Worm (Caenorhabditis elegans): ENCODE measurements around the gene ugt-48.
A peak's percentile ranks its signal among the peaks of the same experiment; 100 is the strongest.

The ugt-48 gene

DNA sequence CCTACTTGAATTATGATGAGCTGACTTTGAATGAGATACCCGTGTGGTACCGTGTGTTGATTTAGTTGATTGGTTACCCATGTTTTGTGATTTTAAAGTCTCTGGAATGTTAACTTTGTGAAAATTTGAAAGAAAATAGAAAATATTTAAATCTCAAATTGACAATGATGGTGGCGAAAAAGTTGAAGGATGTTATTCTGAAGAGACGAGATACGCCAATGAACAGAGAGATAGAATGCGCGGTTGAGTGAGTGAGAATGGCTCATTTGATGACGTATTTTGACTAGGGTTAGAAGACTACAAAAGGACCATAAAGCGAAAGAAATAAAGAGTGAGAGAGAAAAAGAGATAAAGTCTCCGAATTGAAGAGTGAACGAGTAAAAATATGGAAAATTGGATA is 22.6 kb upstream of the ugt-48 start, which contains the start of gene glb-6:
Gene glb-6, minus strand, starts transcription at position 101 of the 400 bp plus-strand sequence.
- no peak for TF ChIP-seq blmp-1 (tag; optimal IDR thresholded peaks at IDR 0.05)
- no peak for TF ChIP-seq ztf-11 (tag; optimal IDR thresholded peaks at IDR 0.05)
- TF ChIP-seq ces-1 (GFP tag; optimal IDR thresholded peaks at IDR 0.05) = peak; percentile 21
- TF ChIP-seq M03D4.4 (tag; optimal IDR thresholded peaks at IDR 0.05) = no peak
- TF ChIP-seq ceh-43 (GFP tag; optimal IDR thresholded peaks at IDR 0.05) = no peak
- no peak for TF ChIP-seq tbx-8 (GFP tag; optimal IDR thresholded peaks at IDR 0.05)

DNA sequence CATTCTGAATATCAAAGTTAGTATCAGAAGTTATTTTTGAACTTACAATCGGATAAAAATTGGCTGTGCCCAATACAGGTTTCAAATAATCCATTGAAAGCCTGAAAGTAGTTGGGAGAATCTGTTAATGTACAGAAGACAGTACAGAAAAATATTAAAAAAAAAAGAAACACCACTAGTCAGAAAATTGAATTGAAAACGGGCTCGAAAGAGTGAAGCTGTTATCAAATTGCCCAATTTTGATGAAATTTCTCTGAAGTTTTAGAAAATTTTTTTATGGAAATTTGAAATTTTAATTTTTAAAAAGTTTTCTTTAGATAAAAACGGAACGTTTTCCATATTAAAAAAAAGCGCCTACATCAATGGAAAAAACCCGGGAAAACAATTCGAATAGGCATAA is 19.3 kb upstream of the ugt-48 start, which contains the start of gene C18C4.7:
Gene C18C4.7, minus strand, starts transcription at position 101 of the 400 bp plus-strand sequence.
- TF ChIP-seq bed-3 (GFP tag; optimal IDR thresholded peaks at IDR 0.05) = no peak
- TF ChIP-seq ham-2 (GFP tag; optimal IDR thresholded peaks at IDR 0.05) = no peak
- TF ChIP-seq sptf-1 (tag; optimal IDR thresholded peaks at IDR 0.05) = no peak
- no peak for TF ChIP-seq ztf-11 (tag; optimal IDR thresholded peaks at IDR 0.05)
- no peak for TF ChIP-seq sem-2 (GFP tag; optimal IDR thresholded peaks at IDR 0.05)
- no peak for TF ChIP-seq pha-4 (tag; optimal IDR thresholded peaks at IDR 0.05)
- TF ChIP-seq unc-39 (tag; optimal IDR thresholded peaks at IDR 0.05) = no peak
- no peak for TF ChIP-seq snpc-4 (tag; optimal IDR thresholded peaks at IDR 0.05)
- TF ChIP-seq lsy-2 (tag; optimal IDR thresholded peaks at IDR 0.05) = no peak
- TF ChIP-seq drap-1 (GFP tag; optimal IDR thresholded peaks at IDR 0.05) = no peak
- no peak for TF ChIP-seq nhr-237 (tag; optimal IDR thresholded peaks at IDR 0.05)
- TF ChIP-seq elt-3 (tag; optimal IDR thresholded peaks at IDR 0.05) = no peak

DNA sequence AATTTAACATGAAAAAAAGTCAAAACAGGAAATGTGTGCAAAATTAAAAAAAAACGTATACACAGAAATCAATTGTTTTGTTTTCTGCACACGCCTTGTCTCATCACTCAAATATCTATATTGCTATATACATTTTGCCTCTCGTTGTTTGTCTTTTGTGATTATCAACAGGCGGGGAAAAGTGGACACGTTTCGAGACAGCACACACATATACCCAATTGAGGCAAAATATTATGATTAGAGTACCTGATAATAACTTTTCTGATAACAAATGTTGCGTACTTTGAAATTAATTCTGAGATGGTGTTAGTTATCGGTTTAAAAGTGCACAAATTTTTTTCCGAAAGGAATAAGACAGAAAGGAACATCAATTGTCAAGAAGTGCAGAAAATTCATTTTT is 12.0 kb upstream of the ugt-48 start:
- TF ChIP-seq unc-120 (tag; optimal IDR thresholded peaks at IDR 0.05; ENCODE audit: poor library complexity, severe bottlenecking) (no peak), nhr-237 (tag; optimal IDR thresholded peaks at IDR 0.05) (no peak), unc-39 (tag; optimal IDR thresholded peaks at IDR 0.05) (no peak), unc-62 (GFP tag; optimal IDR thresholded peaks at IDR 0.05) (no peak)

DNA sequence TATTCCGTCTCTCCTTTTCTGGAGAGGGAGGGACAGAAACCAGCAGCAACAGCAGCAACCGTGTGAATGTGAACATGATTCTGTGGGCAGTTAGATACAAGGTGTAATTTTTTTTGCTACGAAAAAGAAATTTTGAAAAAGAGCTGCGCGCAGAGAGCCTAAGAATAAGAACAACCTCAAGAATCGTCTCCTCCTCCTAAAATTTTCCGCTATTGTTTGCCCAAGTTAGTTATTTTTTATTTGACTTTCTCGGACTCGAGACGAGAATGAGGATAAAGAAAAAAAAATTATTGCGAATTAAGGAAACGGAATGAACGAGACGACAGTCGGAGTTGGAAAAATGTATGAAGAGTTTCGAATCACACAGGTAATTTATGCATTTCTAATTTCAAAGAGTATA is 10.7 kb upstream of the ugt-48 start, which contains the start of gene glb-5:
Gene glb-5, plus strand, starts transcription at position 301 of the 400 bp plus-strand sequence.
- TF ChIP-seq ceh-39 (tag; optimal IDR thresholded peaks at IDR 0.05) (no peak), M03D4.4 (tag; optimal IDR thresholded peaks at IDR 0.05) (no peak), cnd-1 (tag; optimal IDR thresholded peaks at IDR 0.05) (no peak)

DNA sequence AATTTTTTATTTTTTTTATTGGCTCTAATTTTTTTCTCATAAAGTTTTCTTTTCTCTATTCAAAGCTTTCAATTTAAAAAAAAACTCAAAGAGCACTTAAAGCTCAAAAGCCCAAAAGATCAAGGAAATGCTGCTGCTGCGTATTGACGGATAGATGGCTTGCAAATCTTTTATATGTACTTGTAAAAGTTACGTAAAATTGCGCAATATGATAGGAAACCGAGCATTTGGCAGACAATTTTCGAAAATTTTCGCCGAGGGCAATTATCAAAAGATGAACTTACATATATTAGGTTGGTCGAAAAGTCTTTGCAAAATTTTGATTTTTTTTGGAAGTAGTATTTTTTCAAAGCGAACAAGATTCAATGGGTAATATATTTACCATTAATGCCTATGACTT is 635 bp upstream of the ugt-48 start:
- peak; percentile 75 for TF ChIP-seq zip-8 (tag; optimal IDR thresholded peaks at IDR 0.05)
- no peak for TF ChIP-seq ceh-43 (GFP tag; optimal IDR thresholded peaks at IDR 0.05)

DNA sequence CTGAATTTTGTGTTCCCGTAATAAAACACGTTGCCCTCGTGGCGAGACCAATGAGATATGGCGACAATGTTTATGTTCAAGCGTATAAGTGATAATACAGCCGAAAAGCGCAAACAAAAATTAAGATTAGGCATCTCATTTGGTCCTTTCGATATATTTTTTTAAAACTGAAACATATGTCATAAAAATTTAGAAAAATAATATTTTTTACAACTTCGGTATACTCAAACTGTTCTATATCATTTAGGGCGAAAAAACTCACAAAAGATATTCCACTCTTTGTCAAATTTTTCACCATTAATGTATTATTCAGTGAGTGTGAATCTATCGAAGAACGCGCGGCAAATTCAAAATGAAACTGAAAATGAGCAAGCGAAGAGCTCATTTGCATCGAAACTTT is 9.4 kb downstream of the ugt-48 start, which contains the start of gene cft-1:
Gene cft-1, plus strand, starts transcription at position 301 of the 400 bp plus-strand sequence.
- TF ChIP-seq ztf-11 (tag; optimal IDR thresholded peaks at IDR 0.05) (no peak), drap-1 (GFP tag; optimal IDR thresholded peaks at IDR 0.05) (no peak), nhr-237 (tag; optimal IDR thresholded peaks at IDR 0.05) (no peak), sem-2 (GFP tag; optimal IDR thresholded peaks at IDR 0.05) (no peak), mep-1 (tag; optimal IDR thresholded peaks at IDR 0.05) (no peak), flh-1 (GFP tag; optimal IDR thresholded peaks at IDR 0.05) (no peak), lin-13 (tag; optimal IDR thresholded peaks at IDR 0.05) (no peak), elt-3 (tag; optimal IDR thresholded peaks at IDR 0.05) (no peak), unc-120 (tag; optimal IDR thresholded peaks at IDR 0.05; ENCODE audit: poor library complexity, severe bottlenecking) (no peak), bed-3 (GFP tag; optimal IDR thresholded peaks at IDR 0.05) (no peak), unc-62 (GFP tag; optimal IDR thresholded peaks at IDR 0.05) (no peak), pha-4 (tag; optimal IDR thresholded peaks at IDR 0.05) (no peak)

DNA sequence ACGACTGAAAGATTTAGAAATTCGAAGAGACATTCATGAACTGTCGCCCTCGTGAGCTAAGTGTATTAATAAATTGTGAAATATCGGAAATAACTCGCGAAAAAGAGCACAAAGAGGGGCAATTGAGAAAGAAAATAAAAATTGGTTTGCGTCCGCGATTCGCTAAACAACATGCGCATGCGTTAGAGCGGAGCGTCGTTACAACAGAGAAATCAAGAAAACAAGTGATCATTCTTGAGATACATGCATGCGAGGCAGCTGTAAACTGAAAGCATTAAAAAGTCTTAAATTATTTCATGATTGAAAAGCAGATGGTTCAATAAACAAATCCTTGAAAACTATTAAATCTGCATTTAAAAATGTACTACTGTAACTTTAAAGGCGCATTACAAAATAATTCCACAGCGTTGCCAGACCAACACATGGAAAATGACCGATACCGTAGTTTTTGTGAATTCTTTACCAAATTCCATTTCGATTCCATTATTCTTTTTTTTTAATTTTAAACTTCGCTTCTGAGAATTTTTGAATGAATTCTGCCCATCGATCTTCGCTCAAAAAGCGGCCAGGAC is 11.5 kb downstream of the ugt-48 start, which contains the start of the genes cox-16 and syp-2:
Gene cox-16, minus strand, starts transcription at position 4 of the 572 bp plus-strand sequence.
Gene syp-2, plus strand, starts transcription at position 248 of the 572 bp plus-strand sequence.
- TF ChIP-seq ceh-39 (tag; optimal IDR thresholded peaks at IDR 0.05) (no peak), lin-32 (GFP tag; optimal IDR thresholded peaks at IDR 0.05) (no peak), sptf-1 (tag; optimal IDR thresholded peaks at IDR 0.05) (no peak), blmp-1 (tag; optimal IDR thresholded peaks at IDR 0.05) (no peak), elt-3 (tag; optimal IDR thresholded peaks at IDR 0.05) (no peak), drap-1 (GFP tag; optimal IDR thresholded peaks at IDR 0.05) (no peak), ceh-43 (GFP tag; optimal IDR thresholded peaks at IDR 0.05) (no peak), nhr-76 (tag; optimal IDR thresholded peaks at IDR 0.05) (no peak)

Data from whole organism, mixed stage, embryonic.